Fruit fly (Drosophila melanogaster) whole organism, embryonic: ENCODE data around the gene CG32248.

Source experiments
- Lim3 ChIP-seq: fragments of 200-800 bp; sonication (Bioruptor generic); IDR thresholded peaks from 2 replicates; pipeline ENCODE4 v1.3.6; 2022; ENCODE audit warnings: missing biosample characterization, missing genetic modification characterization
- Ravus ChIP-seq: fragments of 200-800 bp; sonication (Bioruptor generic); IDR thresholded peaks from 2 replicates; pipeline ENCODE4 v1.3.6; 2022; ENCODE audit warnings: missing biosample characterization, missing genetic modification characterization
- insv ChIP-seq, 2 experiments: fragments of 200-800 bp; sonication (Bioruptor generic); optimal IDR thresholded peaks; 3 replicates each; lab custom pipeline; 2016 to 2018; ENCODE audit warnings: missing biosample characterization in 2 of 2, missing genetic modification characterization in 2 of 2

DNA sequence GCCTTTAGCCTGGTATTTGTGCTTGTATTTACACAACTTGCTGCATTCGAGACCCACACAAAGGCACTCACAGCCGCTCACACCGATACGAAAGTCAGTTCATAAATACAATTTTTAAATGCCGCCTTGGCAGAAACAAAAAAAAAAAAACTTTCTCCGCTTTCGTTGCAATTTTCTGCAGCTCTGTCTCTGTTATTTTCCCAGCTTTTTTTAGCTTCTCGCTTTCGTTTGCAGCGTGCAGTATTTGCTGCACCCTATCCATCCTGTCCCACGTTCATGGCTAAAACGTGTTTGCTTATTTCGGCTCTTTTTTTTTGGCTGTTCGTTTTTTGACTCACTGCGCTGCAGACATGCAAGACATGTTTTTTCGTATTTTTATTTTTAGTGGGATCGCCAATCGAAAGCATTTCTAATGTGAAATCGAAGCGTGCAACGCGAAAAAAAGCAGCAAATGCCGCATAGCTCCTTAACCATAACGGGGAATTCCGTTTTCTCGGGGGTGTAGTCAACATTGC, 47.9 kb downstream of the CG32248 start:
- TF ChIP-seq insv (GFP tag; optimal IDR thresholded peaks at IDR 0.05; lab: Kevin White, UChicago) (no peak), Ravus (no peak), Lim3 (GFP tag; lab: Robert Waterston, UW) (no peak)
